Worm (Caenorhabditis elegans) whole organism, L3 larva: ENCODE data around the gene sart-3.

Experiments
- ZK546.5 ChIP-seq: sonication (generic microtip); optimal IDR thresholded peaks from 2 replicates; lab custom pipeline; 2017; ENCODE audit warnings: missing biosample characterization, missing genetic modification characterization
- aly-2 ChIP-seq: fragments of 150-350 bp; optimal IDR thresholded peaks from 2 replicates; lab custom pipeline; 2014; ENCODE audit warnings: missing biosample characterization, missing genetic modification characterization
- ceh-16 ChIP-seq: sonication (generic microtip); optimal IDR thresholded peaks from 2 replicates; lab custom pipeline; 2017; ENCODE audit warnings: missing biosample characterization, missing genetic modification characterization
- ceh-28 ChIP-seq: fragments of 150-350 bp; optimal IDR thresholded peaks from 2 replicates; lab custom pipeline; 2014; ENCODE audit warnings: missing biosample characterization, missing genetic modification reagents, missing genetic modification characterization
- ceh-82 ChIP-seq: fragments of 150-350 bp; optimal IDR thresholded peaks from 2 replicates; lab custom pipeline; 2014; ENCODE audit warnings: missing biosample characterization, missing genetic modification characterization
- egl-27 ChIP-seq: sonication (generic microtip); optimal IDR thresholded peaks from 4 replicates; lab custom pipeline; 2017; ENCODE audit warnings: missing biosample characterization, missing genetic modification reagents, missing genetic modification characterization
- egl-5 ChIP-seq: fragments of 150-350 bp; optimal IDR thresholded peaks from 2 replicates; lab custom pipeline; 2017; ENCODE audit warnings: missing biosample characterization, missing genetic modification reagents, missing genetic modification characterization, inconsistent platforms
- elt-2 ChIP-seq: sonication (generic microtip); optimal IDR thresholded peaks from 2 replicates; lab custom pipeline; 2016; ENCODE audit warnings: missing genetic modification reagents, mild to moderate bottlenecking, missing genetic modification characterization, missing compliant biosample characterization
- elt-3 ChIP-seq, 3 experiments: fragments of 150-350 bp in 1 of 3; sonication (generic microtip) in 2 of 3; optimal IDR thresholded peaks; 2 replicates in 2 of 3; 4 replicates in 1 of 3; lab custom pipeline; 2014 to 2017; ENCODE audit warnings: missing biosample characterization in 3 of 3, missing genetic modification characterization in 3 of 3
- eor-1 ChIP-seq, 2 experiments: fragments of 150-350 bp; optimal IDR thresholded peaks; 2 replicates each; lab custom pipeline; 2014 to 2018; ENCODE audit warnings: missing biosample characterization in 2 of 2, missing genetic modification characterization in 2 of 2
- fkh-2 ChIP-seq: fragments of 150-350 bp; optimal IDR thresholded peaks from 2 replicates; lab custom pipeline; 2014; ENCODE audit warnings: missing biosample characterization, missing genetic modification reagents, missing genetic modification characterization
- fos-1 ChIP-seq: fragments of 150-350 bp; optimal IDR thresholded peaks from 2 replicates; lab custom pipeline; 2014; ENCODE audit warnings: missing biosample characterization, missing genetic modification characterization
- hmg-11 ChIP-seq: sonication (generic microtip); optimal IDR thresholded peaks from 2 replicates; lab custom pipeline; 2016; ENCODE audit warnings: missing genetic modification characterization, missing compliant biosample characterization
- jun-1 ChIP-seq: fragments of 150-350 bp; optimal IDR thresholded peaks from 2 replicates; lab custom pipeline; 2014; ENCODE audit warnings: missing biosample characterization, missing genetic modification reagents, missing genetic modification characterization
- lin-15B ChIP-seq: fragments of 150-350 bp; optimal IDR thresholded peaks from 2 replicates; lab custom pipeline; 2014; ENCODE audit warnings: missing biosample characterization, missing genetic modification characterization
- lin-39 ChIP-seq: fragments of 150-350 bp; optimal IDR thresholded peaks from 2 replicates; lab custom pipeline; 2018; ENCODE audit warnings: missing biosample characterization, missing genetic modification reagents, missing genetic modification characterization
- lsy-12 ChIP-seq: sonication (generic microtip); optimal IDR thresholded peaks from 2 replicates; lab custom pipeline; 2016; ENCODE audit warnings: mild to moderate bottlenecking, missing genetic modification characterization, missing compliant biosample characterization
- mdl-1 ChIP-seq: fragments of 150-350 bp; optimal IDR thresholded peaks from 2 replicates; lab custom pipeline; 2014; ENCODE audit warnings: missing biosample characterization, missing genetic modification characterization
- mml-1 ChIP-seq: fragments of 150-350 bp; sonication (generic microtip); optimal IDR thresholded peaks from 3 replicates; lab custom pipeline; 2014; ENCODE audit warnings: missing biosample characterization, missing genetic modification characterization
- nfya-1 ChIP-seq: sonication (generic microtip); optimal IDR thresholded peaks from 2 replicates; lab custom pipeline; 2017; ENCODE audit warnings: missing genetic modification characterization, mild to moderate bottlenecking, missing compliant biosample characterization, antibody characterized with exemption, moderate library complexity; ENCODE audit not compliant: insufficient read depth
- nhr-11 ChIP-seq: fragments of 150-350 bp; optimal IDR thresholded peaks from 2 replicates; lab custom pipeline; 2014; ENCODE audit warnings: missing biosample characterization, missing genetic modification characterization
- nhr-12 ChIP-seq: fragments of 150-350 bp; optimal IDR thresholded peaks from 2 replicates; lab custom pipeline; 2014; ENCODE audit warnings: missing biosample characterization, missing genetic modification characterization
- nhr-23 ChIP-seq: fragments of 150-350 bp; optimal IDR thresholded peaks from 2 replicates; lab custom pipeline; 2014; ENCODE audit warnings: missing biosample characterization, missing genetic modification reagents, missing genetic modification characterization
- nhr-237 ChIP-seq: fragments of 150-350 bp; optimal IDR thresholded peaks from 2 replicates; lab custom pipeline; 2014; ENCODE audit warnings: missing biosample characterization, missing genetic modification characterization
- nhr-25 ChIP-seq: sonication (generic microtip); optimal IDR thresholded peaks from 2 replicates; lab custom pipeline; 2017; ENCODE audit warnings: missing biosample characterization, missing genetic modification characterization
- nhr-28 ChIP-seq: fragments of 150-350 bp; optimal IDR thresholded peaks from 2 replicates; lab custom pipeline; 2014; ENCODE audit warnings: missing biosample characterization, missing genetic modification characterization
- nhr-67 ChIP-seq: fragments of 150-350 bp; optimal IDR thresholded peaks from 2 replicates; lab custom pipeline; 2014; ENCODE audit warnings: missing biosample characterization, missing genetic modification characterization
- nhr-77 ChIP-seq: fragments of 150-350 bp; optimal IDR thresholded peaks from 2 replicates; lab custom pipeline; 2014; ENCODE audit warnings: missing biosample characterization, missing genetic modification characterization
- pha-4 ChIP-seq: fragments of 150-350 bp; optimal IDR thresholded peaks from 2 replicates; lab custom pipeline; 2014; ENCODE audit warnings: missing biosample characterization, missing genetic modification reagents, missing genetic modification characterization
- skn-1 ChIP-seq: fragments of 150-350 bp; optimal IDR thresholded peaks from 2 replicates; lab custom pipeline; 2014; ENCODE audit warnings: missing biosample characterization, missing genetic modification characterization
- snpc-4 ChIP-seq: fragments of 150-350 bp; optimal IDR thresholded peaks from 2 replicates; lab custom pipeline; 2014; ENCODE audit warnings: missing biosample characterization, missing genetic modification characterization
- zag-1 ChIP-seq: fragments of 150-350 bp; optimal IDR thresholded peaks from 2 replicates; lab custom pipeline; 2014; ENCODE audit warnings: missing biosample characterization, missing genetic modification characterization

Gene sart-3

ce11 chrIV:11310624-11311023, 22.1 kb downstream of the sart-3 start, which contains the start of gene znf-207 (continued):
- no peak for TF ChIP-seq lin-39 (tag; lab: Kevin White, UChicago)
- no peak for TF ChIP-seq mml-1 (tag; lab: Kevin White, UChicago)
- TF ChIP-seq elt-3 (tag; optimal IDR thresholded peaks at IDR 0.05; lab: Kevin White, UChicago) = no peak
- no peak for TF ChIP-seq nhr-11
- TF ChIP-seq jun-1 = no peak
- TF ChIP-seq nhr-23 (tag; lab: Kevin White, UChicago) = peak; percentile 2
- TF ChIP-seq nhr-28 (tag; lab: Kevin White, UChicago) = no peak
- no peak for TF ChIP-seq egl-27 (tag; lab: Kevin White, UChicago)
- no peak for TF ChIP-seq mdl-1 (tag; lab: Kevin White, UChicago)
- TF ChIP-seq aly-2 = no peak
- no peak for TF ChIP-seq nhr-25
- TF ChIP-seq skn-1 (tag; lab: Kevin White, UChicago) = no peak
- no peak for TF ChIP-seq eor-1 (tag; optimal IDR thresholded peaks at IDR 0.05; lab: Kevin White, UChicago)
- TF ChIP-seq fos-1 (tag; lab: Kevin White, UChicago) = no peak
- no peak for TF ChIP-seq ceh-28 (tag; lab: Kevin White, UChicago)
- TF ChIP-seq nfya-1 (tag; lab: Kevin White, UChicago) = peak; percentile 59
- peak; percentile 7 for TF ChIP-seq elt-2 (tag; lab: Kevin White, UChicago)
- TF ChIP-seq nhr-237 (tag; lab: Kevin White, UChicago) = no peak
- no peak for TF ChIP-seq nhr-12 (tag; lab: Kevin White, UChicago)
- peak; percentile 56 for TF ChIP-seq pha-4
- no peak for TF ChIP-seq ceh-16 (tag; lab: Kevin White, UChicago)

ce11 chrIV:11307770-11308169, 25.0 kb downstream of the sart-3 start:
- TF ChIP-seq nhr-67 = no peak
- no peak for TF ChIP-seq nhr-23 (tag; lab: Kevin White, UChicago)
- peak; percentile 42 for TF ChIP-seq lsy-12 (tag; lab: Kevin White, UChicago)
- no peak for TF ChIP-seq ceh-16 (tag; lab: Kevin White, UChicago)
- TF ChIP-seq ZK546.5 (tag; lab: Kevin White, UChicago) = no peak
- TF ChIP-seq mdl-1 (tag; lab: Kevin White, UChicago) = no peak
- peak; percentile 16 for TF ChIP-seq pha-4
- TF ChIP-seq fkh-2 (tag; lab: Kevin White, UChicago) = no peak
- no peak for TF ChIP-seq nhr-77
- no peak for TF ChIP-seq ceh-28 (tag; lab: Kevin White, UChicago)
- TF ChIP-seq, all 47 proteins: peak for 2

- TF ChIP-seq elt-2 (tag; lab: Kevin White, UChicago) (peak; percentile 61), ceh-82 (tag; lab: Kevin White, UChicago) (no peak)
Measured at ce11 chrIV:11306548-11306947, 26.2 kb downstream of the sart-3 start, which contains the start of gene B0035.13. B0035.13 (minus strand) TSS chrIV:11306720.

- TF ChIP-seq nhr-67 (no peak), hmg-11 (no peak)
Measured at ce11 chrIV:11304970-11305369, 27.8 kb downstream of the sart-3 start.

ce11 chrIV:11298154-11299086, 34.3 kb downstream of the sart-3 start, which contains the start of the genes B0035.15 and dnj-1:
B0035.15 (minus strand) TSS chrIV:11298252.
dnj-1 (plus strand) TSS chrIV:11299036.
- no peak for TF ChIP-seq zag-1 (tag; lab: Kevin White, UChicago)
- peak; percentile 7 for TF ChIP-seq elt-2 (tag; lab: Kevin White, UChicago)
- TF ChIP-seq hmg-11 = peak; percentile 57
- TF ChIP-seq lin-39 (tag; lab: Kevin White, UChicago) = peak; percentile 27
- TF ChIP-seq lin-15B (tag; lab: Kevin White, UChicago) = peak; percentile 73
- peak; percentile 57 for TF ChIP-seq ceh-28 (tag; lab: Kevin White, UChicago)
- peak; percentile 63 for TF ChIP-seq pha-4
- TF ChIP-seq nfya-1 (tag; lab: Kevin White, UChicago) = peak; percentile 74
- peak; percentile 0 for TF ChIP-seq nhr-23 (tag; lab: Kevin White, UChicago)
- TF ChIP-seq jun-1 = no peak
- TF ChIP-seq egl-5 (tag; lab: Kevin White, UChicago) = peak; percentile 6
- TF ChIP-seq aly-2 = no peak
- TF ChIP-seq snpc-4 (tag; lab: Kevin White, UChicago) = peak; percentile 33
- no peak for TF ChIP-seq fkh-2 (tag; lab: Kevin White, UChicago)
